Worm (Caenorhabditis elegans): Measurements from ENCODE around the gene sup-10.

The sup-10 gene

ce11 chrX:17509048-17509776, 18.9 kb upstream of the sup-10 start:
- TF ChIP-seq elt-3 (tag; optimal IDR thresholded peaks at IDR 0.05) (peak in 2 of 6 experiments; percentile 64 to 76), pag-3 (tag; optimal IDR thresholded peaks at IDR 0.05; ENCODE audit: borderline replicate concordance, insufficient read depth) (no peak), irx-1 (tag; optimal IDR thresholded peaks at IDR 0.05) (no peak), nhr-71 (tag; optimal IDR thresholded peaks at IDR 0.05) (peak; percentile 26), nhr-77 (tag; optimal IDR thresholded peaks at IDR 0.05) (no peak), lsy-2 (tag; optimal IDR thresholded peaks at IDR 0.05) (no peak), hlh-17 (GFP tag; optimal IDR thresholded peaks at IDR 0.05; ENCODE audit: borderline replicate concordance) (no peak), nhr-85 (tag) (peak; percentile 75), ceh-90 (tag; optimal IDR thresholded peaks at IDR 0.05) (no peak), pqm-1 (tag; optimal IDR thresholded peaks at IDR 0.05) (no peak), blmp-1 (tag; optimal IDR thresholded peaks at IDR 0.05) (peak; percentile 15), elt-2 (tag; optimal IDR thresholded peaks at IDR 0.05) (peak; percentile 64), nhr-20 (tag; optimal IDR thresholded peaks at IDR 0.05) (peak; percentile 54), ets-5 (GFP tag; IDR thresholded peaks at IDR 0.05) (no peak), swsn-7 (tag; optimal IDR thresholded peaks at IDR 0.05) (no peak), fkh-8 (tag; optimal IDR thresholded peaks at IDR 0.05) (no peak), Y116A8C.19 (tag; optimal IDR thresholded peaks at IDR 0.05; ENCODE audit: borderline replicate concordance) (no peak), nhr-90 (tag; optimal IDR thresholded peaks at IDR 0.05; ENCODE audit: poor library complexity) (no peak), sox-4 (tag; optimal IDR thresholded peaks at IDR 0.05) (no peak), mdl-1 (tag; optimal IDR thresholded peaks at IDR 0.05) (peak in 1 of 2 experiments; percentile 13), lin-14 (GFP tag; optimal IDR thresholded peaks at IDR 0.05) (peak; percentile 57), hlh-4 (tag; optimal IDR thresholded peaks at IDR 0.05) (no peak), unc-86 (tag; optimal IDR thresholded peaks at IDR 0.05) (no peak), C34B4.2 (tag; optimal IDR thresholded peaks at IDR 0.05) (no peak), lin-35 (GFP tag; optimal IDR thresholded peaks at IDR 0.05) (peak in 1 of 2 experiments; percentile 30), ama-1 (optimal IDR thresholded peaks at IDR 0.05) (no peak), xbp-1 (tag; optimal IDR thresholded peaks at IDR 0.05) (no peak), lin-39 (tag; optimal IDR thresholded peaks at IDR 0.05) (no peak), isw-1 (GFP tag; IDR thresholded peaks at IDR 0.05) (no peak), tlp-1 (tag; optimal IDR thresholded peaks at IDR 0.05) (no peak), vab-15 (tag; optimal IDR thresholded peaks at IDR 0.05) (no peak), fkh-10 (GFP tag; optimal IDR thresholded peaks at IDR 0.05) (no peak), aly-2 (tag; optimal IDR thresholded peaks at IDR 0.05) (no peak), lin-13 (GFP tag; optimal IDR thresholded peaks at IDR 0.05) (no peak), alr-1 (tag; optimal IDR thresholded peaks at IDR 0.05; ENCODE audit: borderline replicate concordance) (no peak), lir-3 (tag; optimal IDR thresholded peaks at IDR 0.05; ENCODE audit: poor library complexity) (no peak)

DNA sequence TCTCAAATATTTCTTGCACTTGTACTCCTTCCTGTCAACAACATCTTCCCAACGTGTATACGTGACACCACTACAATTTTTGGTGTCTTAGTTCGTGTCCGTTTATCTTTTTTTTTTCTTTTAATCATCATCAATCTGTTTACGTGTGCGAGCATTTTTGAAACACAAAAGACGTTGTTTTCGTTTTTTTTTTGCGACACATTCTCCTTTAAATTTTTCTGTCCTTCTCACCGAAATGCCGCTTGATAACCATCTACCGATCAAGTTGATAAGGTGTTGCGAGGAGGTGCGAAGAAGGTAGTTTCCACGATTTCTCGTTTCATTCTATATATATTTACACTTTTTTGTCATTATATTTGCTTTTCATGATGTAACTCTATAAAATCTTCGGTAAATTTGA, 17.6 kb upstream of the sup-10 start:
- peak; percentile 62 for TF ChIP-seq blmp-1 (tag; optimal IDR thresholded peaks at IDR 0.05)
- no peak for TF ChIP-seq egl-13 (tag; optimal IDR thresholded peaks at IDR 0.05)
- no peak for TF ChIP-seq skn-1 (tag; optimal IDR thresholded peaks at IDR 0.05)
- TF ChIP-seq tbx-2 (tag; optimal IDR thresholded peaks at IDR 0.05), result no peak
- TF ChIP-seq pqm-1 (tag; optimal IDR thresholded peaks at IDR 0.05), result no peak
- no peak for TF ChIP-seq dsc-1 (tag; optimal IDR thresholded peaks at IDR 0.05)
- peak; percentile 17 for TF ChIP-seq mep-1 (tag; optimal IDR thresholded peaks at IDR 0.05)
- TF ChIP-seq fkh-8 (tag; optimal IDR thresholded peaks at IDR 0.05), result no peak
- no peak for TF ChIP-seq jun-1 (tag; optimal IDR thresholded peaks at IDR 0.05)
- TF ChIP-seq nhr-90 (tag; optimal IDR thresholded peaks at IDR 0.05; ENCODE audit: poor library complexity), result no peak
- peak; percentile 52 for TF ChIP-seq lin-14 (GFP tag; optimal IDR thresholded peaks at IDR 0.05)
- peak; percentile 24 for TF ChIP-seq elt-2 (tag; optimal IDR thresholded peaks at IDR 0.05)
- peak; percentile 76 for TF ChIP-seq nhr-85 (tag)
- TF ChIP-seq nhr-84 (tag; optimal IDR thresholded peaks at IDR 0.05), result no peak
- no peak for TF ChIP-seq fkh-4 (tag; optimal IDR thresholded peaks at IDR 0.05; ENCODE audit: borderline replicate concordance)
- TF ChIP-seq pag-3 (tag; optimal IDR thresholded peaks at IDR 0.05; ENCODE audit: borderline replicate concordance, insufficient read depth), result no peak
- TF ChIP-seq rnt-1 (tag; optimal IDR thresholded peaks at IDR 0.05), result peak; percentile 4
- peak; percentile 54 for TF ChIP-seq nhr-20 (tag; optimal IDR thresholded peaks at IDR 0.05)
